Worm (Caenorhabditis elegans): Measurements from ENCODE around the gene gfat-2.

ce11 chrIV:11403288-11403991 is 6.6 kb upstream of the gfat-2 start, which contains the start of the genes memi-3 and cyp-31A2:
- TF ChIP-seq hmg-4 (GFP tag; optimal IDR thresholded peaks at IDR 0.05) (no peak), B0310.2 (tag; optimal IDR thresholded peaks at IDR 0.05) (no peak), ama-1 (optimal IDR thresholded peaks at IDR 0.05) (no peak)
